Fruit fly (Drosophila melanogaster) whole organism, pupa: ENCODE results near the gene Nse4.

ENCODE experiments used
- CG10348 ChIP-seq: fragments of 200-800 bp; sonication (Bioruptor generic); IDR thresholded peaks from 2 replicates; pipeline ENCODE4 v1.3.6; 2022; ENCODE audit warnings: missing biosample characterization, missing genetic modification characterization
- CG12605 ChIP-seq: fragments of 200-800 bp; sonication (Bioruptor generic); IDR thresholded peaks from 2 replicates; pipeline ENCODE4 v1.3.6; 2022; ENCODE audit warnings: missing biosample characterization, missing genetic modification characterization
- CG14655 ChIP-seq: fragments of 200-800 bp; sonication (Bioruptor generic); optimal IDR thresholded peaks from 3 replicates; lab custom pipeline; 2017; ENCODE audit warnings: mild to moderate bottlenecking, missing biosample characterization, missing genetic modification reagents, missing genetic modification characterization
- CG17806 ChIP-seq: fragments of 200-800 bp; sonication (Bioruptor generic); optimal IDR thresholded peaks from 2 replicates; lab custom pipeline; 2018; ENCODE audit warnings: missing biosample characterization, mild to moderate bottlenecking, missing genetic modification characterization, moderate library complexity
- CG32121 ChIP-seq: fragments of 200-800 bp; sonication (Bioruptor generic); IDR thresholded peaks from 2 replicates; pipeline ENCODE4 v1.3.6; 2022; ENCODE audit warnings: missing biosample characterization, missing genetic modification characterization
- CG34367 ChIP-seq: fragments of 200-800 bp; sonication (Bioruptor generic); optimal IDR thresholded peaks from 2 replicates; lab custom pipeline; 2018; ENCODE audit warnings: missing biosample characterization, mild to moderate bottlenecking, missing genetic modification characterization
- CG9948 ChIP-seq: fragments of 200-800 bp; sonication (Bioruptor generic); optimal IDR thresholded peaks from 2 replicates; lab custom pipeline; 2018; ENCODE audit warnings: missing biosample characterization, mild to moderate bottlenecking, missing genetic modification characterization, moderate library complexity
- D1 ChIP-seq: fragments of 200-800 bp; sonication (Bioruptor generic); optimal IDR thresholded peaks from 2 replicates; lab custom pipeline; 2018; ENCODE audit warnings: missing biosample characterization, mild to moderate bottlenecking, missing genetic modification characterization, moderate library complexity
- EcR ChIP-seq: fragments of 200-800 bp; sonication (Bioruptor generic); optimal IDR thresholded peaks from 3 replicates; lab custom pipeline; 2019; ENCODE audit warnings: missing biosample characterization, missing genetic modification characterization, mild to moderate bottlenecking, moderate library complexity, missing genetic modification reagents
- Ets98B ChIP-seq: fragments of 200-800 bp; sonication (Bioruptor generic); IDR thresholded peaks from 2 replicates; pipeline ENCODE4 v1.3.6; 2022; ENCODE audit warnings: missing biosample characterization, missing genetic modification characterization
- Pif1A ChIP-seq: fragments of 200-800 bp; sonication (Bioruptor generic); optimal IDR thresholded peaks from 3 replicates; lab custom pipeline; 2016; ENCODE audit warnings: missing biosample characterization, missing genetic modification characterization
- Snoo ChIP-seq: fragments of 200-800 bp; sonication (Bioruptor generic); optimal IDR thresholded peaks from 3 replicates; lab custom pipeline; 2017; ENCODE audit warnings: missing biosample characterization, mild to moderate bottlenecking, missing genetic modification characterization, inconsistent platforms
- fd96Ca ChIP-seq: fragments of 200-800 bp; sonication (Bioruptor generic); IDR thresholded peaks from 3 replicates; pipeline ENCODE4 v1.3.6; 2022; ENCODE audit warnings: missing biosample characterization, missing genetic modification characterization
- gl ChIP-seq: fragments of 200-800 bp; sonication (Bioruptor generic); optimal IDR thresholded peaks from 2 replicates; lab custom pipeline; 2018; ENCODE audit warnings: missing biosample characterization, mild to moderate bottlenecking, missing genetic modification characterization
- rn ChIP-seq: fragments of 200-800 bp; sonication (Bioruptor generic); IDR thresholded peaks from 2 replicates; pipeline ENCODE4 v1.3.6; 2022; ENCODE audit warnings: missing biosample characterization, missing genetic modification characterization

The Nse4 gene

DNA sequence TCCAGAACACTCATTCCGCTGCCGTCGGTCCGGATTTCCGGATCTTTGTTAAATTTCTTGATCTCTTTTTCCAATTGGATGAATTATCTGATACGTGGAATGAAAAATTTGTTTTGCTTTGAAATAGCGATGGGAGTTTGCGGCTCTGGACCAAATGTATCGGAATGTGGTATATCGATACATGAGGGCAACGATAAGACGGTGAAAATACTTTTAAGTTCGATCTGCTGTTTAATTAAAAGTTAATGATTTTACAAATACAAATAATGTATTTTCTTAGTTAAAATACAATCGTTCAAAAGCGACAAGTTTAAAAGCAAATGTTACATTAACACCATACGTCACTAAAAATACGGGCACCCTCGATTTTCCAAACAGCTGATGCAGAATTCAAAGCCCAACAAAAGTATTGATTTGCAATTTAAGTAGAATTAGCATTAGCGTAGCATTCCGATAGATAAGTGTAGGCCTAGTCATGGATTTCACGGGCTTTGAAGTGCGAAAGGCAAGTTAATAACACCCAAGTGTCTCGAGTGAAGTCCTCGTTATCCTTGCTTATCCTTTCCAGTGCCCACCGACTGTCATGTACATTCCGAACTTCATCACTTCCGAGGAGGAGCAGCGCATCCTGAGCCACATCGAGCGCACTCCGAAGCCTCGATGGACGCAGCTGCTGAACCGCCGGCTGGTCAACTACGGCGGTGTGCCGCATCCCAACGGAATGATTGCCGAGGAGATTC lies 49.4 kb downstream of the Nse4 start, which contains the start of the genes Cog4 and CG6144:
Cog4 (minus strand) TSS at position 139 of the 740 bp plus-strand sequence.
CG6144 (plus strand) TSS at position 211 of the 740 bp plus-strand sequence.
- TF ChIP-seq CG14655 (GFP tag; lab: Kevin White, UChicago) = no peak
- no peak for TF ChIP-seq CG17806 (tag; lab: Kevin White, UChicago)
- no peak for TF ChIP-seq Snoo (tag; lab: Kevin White, UChicago)
- TF ChIP-seq Pif1A (GFP tag; lab: Kevin White, UChicago) = no peak
- no peak for TF ChIP-seq EcR (GFP tag; lab: Kevin White, UChicago)
- TF ChIP-seq CG10348 (GFP tag; lab: Robert Waterston, UW) = no peak
- no peak for TF ChIP-seq Ets98B (GFP tag; lab: Robert Waterston, UW)
- TF ChIP-seq CG32121 (GFP tag; lab: Robert Waterston, UW) = no peak
- no peak for TF ChIP-seq CG34367 (tag; lab: Kevin White, UChicago)
- TF ChIP-seq D1 (tag; lab: Kevin White, UChicago) = no peak
- TF ChIP-seq CG9948 (tag; lab: Kevin White, UChicago) = no peak
- TF ChIP-seq fd96Ca (GFP tag; lab: Robert Waterston, UW) = no peak
- TF ChIP-seq CG12605 = no peak
- no peak for TF ChIP-seq gl (tag; lab: Kevin White, UChicago)
- no peak for TF ChIP-seq rn (GFP tag; lab: Robert Waterston, UW)
